Worm (Caenorhabditis elegans): ENCODE results near the gene stip-1.

The stip-1 gene

ce11 chrII:10317007-10317406, 32.8 kb downstream of the stip-1 start, which contains the start of gene M02G9.4:
M02G9.4 (plus strand) TSS chrII:10317307.
- TF ChIP-seq ama-1 (optimal IDR thresholded peaks at IDR 0.05) (no peak), aly-2 (tag; optimal IDR thresholded peaks at IDR 0.05) (no peak), ceh-16 (tag; optimal IDR thresholded peaks at IDR 0.05) (no peak), pqm-1 (tag; optimal IDR thresholded peaks at IDR 0.05) (no peak), snpc-4 (tag; optimal IDR thresholded peaks at IDR 0.05) (no peak), nhr-237 (tag; optimal IDR thresholded peaks at IDR 0.05) (no peak), nhr-77 (tag; optimal IDR thresholded peaks at IDR 0.05) (no peak)

- no peak for TF ChIP-seq nhr-23 (tag; optimal IDR thresholded peaks at IDR 0.05)
- TF ChIP-seq nhr-237 (tag; optimal IDR thresholded peaks at IDR 0.05) = no peak
- TF ChIP-seq nhr-43 (tag; optimal IDR thresholded peaks at IDR 0.05; ENCODE audit: poor library complexity, severe bottlenecking) = no peak
- TF ChIP-seq lin-39 (tag; optimal IDR thresholded peaks at IDR 0.05) = no peak
- no peak for TF ChIP-seq sea-2 (GFP tag; optimal IDR thresholded peaks at IDR 0.05)
- no peak for TF ChIP-seq ztf-4 (tag; optimal IDR thresholded peaks at IDR 0.05)
- TF ChIP-seq elt-3 (tag; optimal IDR thresholded peaks at IDR 0.05) = no peak
- TF ChIP-seq nhr-76 (tag; optimal IDR thresholded peaks at IDR 0.05) = no peak
- TF ChIP-seq elt-2 (tag; optimal IDR thresholded peaks at IDR 0.05) = no peak
- TF ChIP-seq fkh-10 (GFP tag; optimal IDR thresholded peaks at IDR 0.05) = no peak
- TF ChIP-seq zag-1 (tag; optimal IDR thresholded peaks at IDR 0.05) = no peak
- no peak for TF ChIP-seq eor-1 (tag; optimal IDR thresholded peaks at IDR 0.05)
- no peak for TF ChIP-seq ZK546.5 (tag; optimal IDR thresholded peaks at IDR 0.05)
- TF ChIP-seq ceh-28 (tag; optimal IDR thresholded peaks at IDR 0.05) = no peak
- no peak for TF ChIP-seq lsy-12 (tag; optimal IDR thresholded peaks at IDR 0.05)
- TF ChIP-seq hmg-11 (tag; optimal IDR thresholded peaks at IDR 0.05) = no peak
Observed at ce11 chrII:10316119-10316518, 33.7 kb downstream of the stip-1 start, which contains the start of gene gcy-5. gcy-5 (minus strand) TSS chrII:10316219.

ce11 chrII:10315252-10315651, 34.6 kb downstream of the stip-1 start, which contains the start of gene idpp-8:
idpp-8 (plus strand) TSS chrII:10315552.
- no peak for TF ChIP-seq ama-1 (optimal IDR thresholded peaks at IDR 0.05)
- no peak for TF ChIP-seq R02D3.7 (tag; optimal IDR thresholded peaks at IDR 0.05)
- no peak for TF ChIP-seq lin-15B (tag; optimal IDR thresholded peaks at IDR 0.05)
- TF ChIP-seq egl-27 (tag; optimal IDR thresholded peaks at IDR 0.05) = no peak
- TF ChIP-seq fkh-2 (tag; optimal IDR thresholded peaks at IDR 0.05) = no peak
- TF ChIP-seq skn-1 (tag; optimal IDR thresholded peaks at IDR 0.05) = no peak
- TF ChIP-seq pha-4 (tag; optimal IDR thresholded peaks at IDR 0.05) = no peak
- no peak for TF ChIP-seq aly-2 (tag; optimal IDR thresholded peaks at IDR 0.05)
- no peak for TF ChIP-seq nhr-23 (tag; optimal IDR thresholded peaks at IDR 0.05)
- TF ChIP-seq ceh-82 (tag; optimal IDR thresholded peaks at IDR 0.05) = no peak
- TF ChIP-seq lsy-12 (tag; optimal IDR thresholded peaks at IDR 0.05) = no peak
- no peak for TF ChIP-seq fos-1 (tag; optimal IDR thresholded peaks at IDR 0.05)
- no peak for TF ChIP-seq ZK546.5 (tag; optimal IDR thresholded peaks at IDR 0.05)
- no peak for TF ChIP-seq eor-1 (tag; optimal IDR thresholded peaks at IDR 0.05)

- TF ChIP-seq unc-39 (tag; optimal IDR thresholded peaks at IDR 0.05) (no peak), nhr-25 (tag; optimal IDR thresholded peaks at IDR 0.05) (peak; percentile 28), skn-1 (tag; optimal IDR thresholded peaks at IDR 0.05) (no peak)
Observed at ce11 chrII:10311973-10312372, 37.8 kb downstream of the stip-1 start, which contains the start of gene srlf-34. srlf-34 (plus strand) TSS chrII:10312293.

- no peak for TF ChIP-seq elt-1 (tag; optimal IDR thresholded peaks at IDR 0.05)
- TF ChIP-seq pqm-1 (tag; optimal IDR thresholded peaks at IDR 0.05) = no peak
- no peak for TF ChIP-seq lin-15B (tag; optimal IDR thresholded peaks at IDR 0.05)
- TF ChIP-seq aly-2 (tag; optimal IDR thresholded peaks at IDR 0.05) = no peak
- no peak for TF ChIP-seq nhr-23 (tag; optimal IDR thresholded peaks at IDR 0.05)
- TF ChIP-seq fkh-10 (GFP tag; optimal IDR thresholded peaks at IDR 0.05) = no peak
- no peak for TF ChIP-seq mdl-1 (tag; optimal IDR thresholded peaks at IDR 0.05)
- no peak for TF ChIP-seq tbx-2 (tag; optimal IDR thresholded peaks at IDR 0.05)
- TF ChIP-seq skn-1 (tag; optimal IDR thresholded peaks at IDR 0.05) = no peak
- TF ChIP-seq lsy-12 (tag; optimal IDR thresholded peaks at IDR 0.05) = no peak
- TF ChIP-seq jun-1 (tag; optimal IDR thresholded peaks at IDR 0.05) = no peak
- TF ChIP-seq ztf-11 (tag; optimal IDR thresholded peaks at IDR 0.05) = no peak
- TF ChIP-seq eor-1 (tag; optimal IDR thresholded peaks at IDR 0.05) = no peak
- no peak for TF ChIP-seq hmg-11 (tag; optimal IDR thresholded peaks at IDR 0.05)
- TF ChIP-seq ceh-9 (tag; optimal IDR thresholded peaks at IDR 0.05) = no peak
- TF ChIP-seq elt-3 (tag; optimal IDR thresholded peaks at IDR 0.05) = no peak
- no peak for TF ChIP-seq pha-4 (tag; optimal IDR thresholded peaks at IDR 0.05)
- TF ChIP-seq nhr-25 (tag; optimal IDR thresholded peaks at IDR 0.05) = no peak
- TF ChIP-seq nhr-237 (tag; optimal IDR thresholded peaks at IDR 0.05) = no peak
Observed at ce11 chrII:10309337-10309736, 40.5 kb downstream of the stip-1 start, which contains the start of gene ZK970.8. ZK970.8 (plus strand) TSS chrII:10309637.

All from whole organism, L3 larva.